Worm (Caenorhabditis elegans): ENCODE data around the gene F54H12.8.

Gene F54H12.8

DNA sequence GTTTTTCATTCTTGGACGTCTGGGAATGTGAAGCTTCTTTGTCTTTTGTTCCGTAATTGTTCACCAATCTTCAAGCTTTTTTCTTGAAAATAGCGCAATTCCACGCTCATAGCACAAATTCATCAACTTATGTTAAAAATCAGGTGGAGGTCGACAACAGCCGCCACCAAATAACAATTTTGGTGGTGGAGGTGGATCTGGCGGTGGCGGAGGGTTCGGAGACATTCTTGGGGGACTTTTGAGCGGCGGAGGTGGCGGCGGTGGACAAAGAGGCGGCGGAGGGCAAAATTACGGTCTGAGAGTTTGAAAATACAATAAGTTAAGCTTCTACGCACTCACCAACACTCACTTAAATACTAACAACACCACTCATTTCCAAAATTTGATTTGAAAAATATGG is 12.9 kb upstream of the F54H12.8 start:
- TF ChIP-seq ztf-6 (GFP tag; IDR thresholded peaks at IDR 0.05) (0 out of 2 replicates have a peak, but pooled peaks have one; percentile 16), egrh-3 (GFP tag; IDR thresholded peaks at IDR 0.05) (peak; percentile 8; the same call in 1 of the 2 replicates), attf-5 (GFP tag; optimal IDR thresholded peaks at IDR 0.05) (no peak), zfh-2 (GFP tag; conservative IDR thresholded peaks at IDR 0.05) (peak; percentile 65)

DNA sequence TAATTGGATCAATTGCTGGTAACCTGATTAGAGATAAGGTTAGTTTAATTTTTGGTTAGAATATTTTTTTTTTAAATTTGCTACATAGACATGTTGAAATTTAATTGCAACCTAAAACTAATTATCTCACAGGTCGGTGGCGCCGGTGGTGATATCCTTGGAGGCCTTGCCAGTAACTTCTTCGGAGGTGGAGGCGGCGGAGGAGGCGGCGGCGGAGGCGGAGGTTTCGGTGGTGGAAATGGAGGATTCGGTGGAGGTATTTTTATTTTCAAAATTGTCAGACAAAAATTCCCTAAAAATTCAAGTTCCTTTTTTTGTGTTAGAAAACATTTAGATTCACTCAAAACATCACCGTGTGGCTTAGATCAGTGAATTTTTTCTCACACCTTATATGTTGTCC is 12.2 kb upstream of the F54H12.8 start:
- no peak for TF ChIP-seq F49E8.2 (tag; optimal IDR thresholded peaks at IDR 0.05; ENCODE audit: insufficient read depth)
- no peak for TF ChIP-seq hsf-1 (GFP tag; IDR thresholded peaks at IDR 0.05)
- TF ChIP-seq mes-4 (tag; optimal IDR thresholded peaks at IDR 0.05): no peak
- TF ChIP-seq snpc-1.3 (tag; optimal IDR thresholded peaks at IDR 0.05; ENCODE audit: insufficient read depth): no peak
- TF ChIP-seq bed-2 (GFP tag; IDR thresholded peaks at IDR 0.05): no peak
- TF ChIP-seq madf-6 (GFP tag; IDR thresholded peaks at IDR 0.05): peak; percentile 31; the same call in 1 of the 2 replicates
- peak; percentile 65 for TF ChIP-seq zfh-2 (GFP tag; conservative IDR thresholded peaks at IDR 0.05)
- TF ChIP-seq ztf-22 (GFP tag; optimal IDR thresholded peaks at IDR 0.05): no peak
- TF ChIP-seq Y67H2A.10 (GFP tag; conservative IDR thresholded peaks at IDR 0.05): no peak

DNA sequence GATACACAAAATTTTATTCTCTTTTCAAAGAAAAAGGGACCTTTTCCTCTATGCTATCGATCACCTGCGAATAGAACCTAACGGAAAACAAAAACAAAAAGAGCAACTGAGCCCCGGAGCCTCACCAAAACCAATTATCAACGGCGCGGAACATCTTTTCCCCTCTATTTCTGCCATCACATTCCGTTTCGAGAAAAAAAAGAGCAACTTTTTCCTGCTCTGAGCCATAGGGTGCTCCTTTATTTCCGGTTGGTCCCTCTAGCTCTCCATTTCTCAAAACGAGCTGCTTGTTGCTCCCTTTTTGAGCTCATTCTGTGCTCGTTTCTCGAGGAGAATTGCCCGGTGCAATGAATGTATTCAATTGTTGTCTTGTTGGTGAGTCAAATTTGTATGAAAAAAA is 10.6 kb upstream of the F54H12.8 start, which contains the start of gene clp-1:
Gene clp-1, plus strand, starts transcription at position 301 of the 400 bp plus-strand sequence.
- TF ChIP-seq mel-28 (tag; optimal IDR thresholded peaks at IDR 0.05; ENCODE audit: borderline replicate concordance) (no peak), zfh-2 (GFP tag; conservative IDR thresholded peaks at IDR 0.05) (no peak), lin-26 (GFP tag; IDR thresholded peaks at IDR 0.05) (no peak), athp-1 (tag; optimal IDR thresholded peaks at IDR 0.05) (no peak), ekl-4 (GFP tag; IDR thresholded peaks at IDR 0.05) (no peak), unc-62 (GFP tag; optimal IDR thresholded peaks at IDR 0.05) (no peak), bed-1 (GFP tag; IDR thresholded peaks at IDR 0.05) (no peak), mes-4 (tag; optimal IDR thresholded peaks at IDR 0.05) (no peak), ceh-79 (tag; optimal IDR thresholded peaks at IDR 0.05) (no peak), let-526 (GFP tag; IDR thresholded peaks at IDR 0.05) (no peak)

DNA sequence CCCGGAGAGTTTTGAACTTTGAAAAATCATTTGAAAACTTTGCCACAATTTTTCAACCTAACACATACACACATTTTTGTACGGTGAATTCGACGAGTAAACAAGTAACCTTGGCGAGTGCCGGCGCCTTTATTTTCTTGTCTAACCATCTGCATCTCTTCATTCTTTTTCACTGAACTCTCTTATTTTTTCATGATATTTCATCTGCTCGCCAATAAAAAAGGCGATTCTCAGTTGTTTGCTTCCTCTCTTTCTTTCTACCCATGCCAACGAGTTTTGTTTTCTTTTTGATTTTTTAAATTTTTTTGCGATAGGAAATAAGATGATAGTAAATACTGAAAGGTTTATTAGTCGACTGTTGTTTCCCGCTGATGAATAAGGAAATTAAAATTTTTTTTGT is 9.7 kb upstream of the F54H12.8 start:
- TF ChIP-seq rcor-1 (GFP tag; IDR thresholded peaks at IDR 0.05) (no peak), ceh-100 (GFP tag; IDR thresholded peaks at IDR 0.05) (no peak), pbrm-1 (GFP tag; IDR thresholded peaks at IDR 0.05) (peak; percentile 38), nhr-80 (tag; optimal IDR thresholded peaks at IDR 0.05) (peak; percentile 38), F57A8.1 (GFP tag; optimal IDR thresholded peaks at IDR 0.05) (no peak), C06A6.2 (GFP tag; conservative IDR thresholded peaks at IDR 0.05) (no peak), attf-5 (GFP tag; optimal IDR thresholded peaks at IDR 0.05) (peak; percentile 59), pha-4 (tag; optimal IDR thresholded peaks at IDR 0.05) (peak; percentile 14), hmg-1.2 (GFP tag; IDR thresholded peaks at IDR 0.05) (peak; percentile 93), lin-40 (tag; optimal IDR thresholded peaks at IDR 0.05) (peak; percentile 15), B0261.1 (tag; optimal IDR thresholded peaks at IDR 0.05) (peak; percentile 41), tbx-9 (tag; optimal IDR thresholded peaks at IDR 0.05; ENCODE audit: borderline replicate concordance) (no peak), ZK185.1 (tag; optimal IDR thresholded peaks at IDR 0.05; ENCODE audit: poor library complexity, severe bottlenecking) (peak; percentile 33), dpl-1 (GFP tag; optimal IDR thresholded peaks at IDR 0.05) (no peak)

Measured in whole organism, young adult.